Fruit fly (Drosophila melanogaster): ENCODE results near the gene CG31436.

Gene CG31436

DNA sequence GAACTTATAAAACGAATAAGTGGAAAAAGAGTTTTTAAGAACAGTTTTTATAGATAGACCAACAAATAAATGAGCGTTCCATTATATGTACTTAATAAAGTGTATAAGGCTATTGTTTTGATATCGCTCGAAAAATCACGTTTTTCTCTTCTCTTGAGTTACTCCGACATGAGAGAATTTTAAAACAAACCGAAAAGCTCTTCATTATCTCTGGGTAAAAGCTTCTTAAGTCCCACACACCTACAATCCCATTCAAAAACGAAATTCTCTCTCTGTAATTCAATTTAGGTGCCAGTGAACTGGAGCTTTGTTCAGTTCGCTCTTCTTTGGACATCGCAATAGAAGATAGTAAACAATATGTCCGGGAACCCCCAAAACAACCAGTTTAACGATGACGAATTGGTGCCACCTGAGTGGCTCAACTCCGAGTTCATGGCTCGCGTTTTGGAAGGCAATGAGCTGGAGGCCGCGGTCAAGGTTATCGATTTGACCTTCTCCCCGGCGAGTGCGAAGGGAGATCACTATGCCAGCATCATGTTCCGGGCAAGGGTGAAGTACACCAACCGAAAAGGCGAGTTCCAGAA, at the start of gene CG31436:
Gene CG31436, plus strand, starts transcription at position 281 of the 584 bp plus-strand sequence.
- TF ChIP-seq CG17801 (GFP tag; optimal IDR thresholded peaks at IDR 0.05; ENCODE audit: partially characterized antibody), result peak; percentile 3

dm6 chr3R:25258628-25259240, 45.2 kb upstream of the CG31436 start, which contains the start of gene CG11857:
CG11857 (plus strand) TSS chr3R:25258898.
- TF ChIP-seq CG17801 (GFP tag; optimal IDR thresholded peaks at IDR 0.05; ENCODE audit: partially characterized antibody), result peak; percentile 97

DNA sequence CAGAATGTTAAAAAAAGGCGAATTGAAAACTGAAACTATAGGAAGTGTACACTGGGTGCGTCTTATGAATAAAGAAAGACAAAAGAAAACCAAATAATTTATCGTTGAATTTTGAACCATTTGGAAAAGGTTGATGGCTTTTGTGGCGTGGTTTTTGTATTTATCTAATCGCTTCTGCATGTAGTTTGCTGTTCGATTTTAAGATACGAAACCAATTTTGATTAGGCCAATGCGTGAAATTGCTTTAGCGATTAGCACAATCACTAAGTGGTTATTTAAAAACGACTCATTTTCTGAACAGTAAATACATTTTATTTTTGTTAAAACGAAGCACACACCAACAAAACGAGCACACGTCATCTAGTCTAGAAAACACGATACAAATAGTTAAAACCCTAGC, 43.3 kb upstream of the CG31436 start:
- no peak for TF ChIP-seq CG17801 (GFP tag; optimal IDR thresholded peaks at IDR 0.05; ENCODE audit: partially characterized antibody)

DNA sequence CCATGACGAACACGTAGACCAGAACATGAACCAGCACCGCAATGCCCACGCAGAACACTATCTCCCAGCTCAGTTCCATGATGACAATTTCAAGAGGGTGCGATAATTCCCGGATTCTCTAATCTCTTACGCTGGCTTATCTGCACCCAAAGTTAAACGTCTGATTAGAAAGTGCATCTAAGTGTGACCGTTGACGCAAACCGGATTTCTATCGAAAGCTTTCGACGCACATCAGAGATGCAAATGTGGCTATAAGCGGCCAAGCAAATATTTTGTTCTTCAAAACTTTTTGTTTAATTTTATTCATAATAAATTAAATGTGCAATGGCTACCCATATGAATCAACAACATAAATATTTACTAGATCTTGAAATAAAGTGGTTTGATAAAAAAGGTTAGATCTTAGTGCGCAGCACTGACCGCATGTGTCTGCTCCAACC, 41.6 kb upstream of the CG31436 start, which contains the start of the genes Kdsr and CG11858:
Gene Kdsr, minus strand, starts transcription at position 177 of the 440 bp plus-strand sequence.
Gene CG11858, plus strand, starts transcription at position 420 of the 440 bp plus-strand sequence.
- peak; percentile 83 for TF ChIP-seq CG17801 (GFP tag; optimal IDR thresholded peaks at IDR 0.05; ENCODE audit: partially characterized antibody)

DNA sequence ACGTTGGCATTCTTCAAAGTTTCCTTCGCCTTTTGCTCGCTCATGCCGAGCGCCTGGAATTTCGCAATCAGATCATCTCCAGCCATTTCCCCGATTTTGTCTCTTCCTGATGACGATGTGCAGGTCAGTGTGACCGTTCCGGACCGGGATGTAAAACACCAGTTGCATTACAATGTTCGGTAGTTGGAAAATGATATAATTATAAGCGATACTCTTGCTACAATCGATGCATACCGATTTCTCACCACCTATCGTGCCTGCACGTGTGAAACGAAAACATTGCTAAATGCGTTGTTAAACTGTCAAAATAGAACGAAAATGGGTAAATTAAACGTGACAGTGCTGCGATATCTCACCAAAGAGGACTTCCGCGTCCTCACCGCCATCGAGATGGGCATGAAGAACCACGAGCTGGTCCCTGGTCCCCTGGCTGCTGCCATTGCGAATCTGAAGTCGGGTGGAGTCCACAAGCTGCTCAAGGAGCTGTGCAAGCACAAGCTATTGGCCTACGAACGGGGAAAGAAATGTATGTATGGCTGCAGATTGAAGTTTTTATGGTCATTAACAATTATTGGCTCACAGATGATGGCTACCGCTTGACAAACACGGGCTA, 38.2 kb upstream of the CG31436 start, which contains the start of the genes GlnRS and RIOK2:
Gene GlnRS, minus strand, starts transcription at position 133 of the 613 bp plus-strand sequence.
Gene RIOK2, plus strand, starts transcription at position 256 of the 613 bp plus-strand sequence.
- peak; percentile 65 for TF ChIP-seq CG17801 (GFP tag; optimal IDR thresholded peaks at IDR 0.05; ENCODE audit: partially characterized antibody)

dm6 chr3R:25266751-25267150, 37.2 kb upstream of the CG31436 start:
- TF ChIP-seq CG17801 (GFP tag; optimal IDR thresholded peaks at IDR 0.05; ENCODE audit: partially characterized antibody), result no peak

DNA sequence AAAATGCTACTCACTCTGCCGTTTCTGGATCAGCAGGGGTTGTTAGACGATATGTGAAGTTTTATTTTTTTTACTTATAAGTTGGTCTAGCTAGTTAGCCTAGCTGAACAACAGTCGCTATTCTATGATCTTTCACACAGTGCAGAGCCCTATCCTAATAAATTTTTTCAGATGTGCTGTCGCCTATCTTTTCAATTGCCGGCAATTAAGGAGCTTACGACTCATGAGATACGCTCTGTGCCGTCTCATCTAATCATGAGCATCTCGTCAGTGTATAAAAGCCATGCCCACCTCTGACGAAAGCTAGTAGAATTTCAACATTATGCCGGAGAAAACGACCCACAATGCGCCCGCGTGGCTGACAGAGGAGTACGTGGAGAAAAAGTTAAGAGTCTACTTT, 34.0 kb upstream of the CG31436 start, which contains the start of the genes CG11889 and CG11891:
Gene CG11889, plus strand, starts transcription at position 301 of the 400 bp plus-strand sequence.
Gene CG11891, plus strand, starts transcription at position 301 of the 400 bp plus-strand sequence.
- no peak for TF ChIP-seq CG17801 (GFP tag; optimal IDR thresholded peaks at IDR 0.05; ENCODE audit: partially characterized antibody)

DNA sequence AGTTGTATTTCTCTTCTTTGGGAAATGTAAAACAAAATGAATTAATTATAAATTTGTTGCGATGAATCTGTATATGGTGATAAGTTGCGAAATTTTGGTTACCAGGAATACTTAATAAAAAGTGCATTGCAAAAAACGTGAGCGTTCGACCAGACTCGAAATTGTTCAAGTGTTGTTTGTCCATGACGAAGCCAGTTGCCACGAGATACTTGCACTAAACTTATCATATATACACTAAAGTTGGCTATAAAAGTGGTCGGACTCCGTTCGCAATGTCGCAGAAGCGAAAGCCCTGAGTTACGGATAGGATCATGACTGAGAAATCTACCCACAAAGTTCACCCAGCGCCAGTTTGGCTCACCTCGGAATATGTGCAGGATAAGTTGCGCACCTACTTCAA, 30.4 kb upstream of the CG31436 start, which contains the start of gene CG11878:
Gene CG11878, plus strand, starts transcription at position 301 of the 400 bp plus-strand sequence.
- TF ChIP-seq CG17801 (GFP tag; optimal IDR thresholded peaks at IDR 0.05; ENCODE audit: partially characterized antibody), result no peak

- peak; percentile 77 for TF ChIP-seq CG17801 (GFP tag; optimal IDR thresholded peaks at IDR 0.05; ENCODE audit: partially characterized antibody)
Observed at dm6 chr3R:25275276-25275675, 28.7 kb upstream of the CG31436 start.

DNA sequence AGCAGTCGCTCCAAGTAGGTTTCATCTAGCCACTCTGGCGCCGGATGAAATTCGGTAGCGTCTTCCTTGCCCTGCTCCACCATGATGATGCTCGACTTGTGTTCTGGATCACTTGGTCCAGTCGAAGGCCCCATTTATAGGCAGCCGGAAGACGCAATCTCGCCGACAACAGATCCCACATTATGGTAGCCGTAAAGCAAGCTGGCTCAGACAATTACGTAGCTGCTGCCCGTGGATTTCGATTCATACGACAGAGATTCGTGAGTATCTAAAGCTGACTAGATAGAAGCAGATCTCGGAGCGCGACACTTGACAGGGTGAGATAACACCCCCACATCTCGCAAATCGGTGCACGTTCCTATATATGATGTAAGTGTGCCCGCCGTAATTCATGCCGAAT, 26.8 kb upstream of the CG31436 start, which contains the start of gene CG10513:
Gene CG10513, minus strand, starts transcription at position 101 of the 400 bp plus-strand sequence.
- no peak for TF ChIP-seq CG17801 (GFP tag; optimal IDR thresholded peaks at IDR 0.05; ENCODE audit: partially characterized antibody)

DNA sequence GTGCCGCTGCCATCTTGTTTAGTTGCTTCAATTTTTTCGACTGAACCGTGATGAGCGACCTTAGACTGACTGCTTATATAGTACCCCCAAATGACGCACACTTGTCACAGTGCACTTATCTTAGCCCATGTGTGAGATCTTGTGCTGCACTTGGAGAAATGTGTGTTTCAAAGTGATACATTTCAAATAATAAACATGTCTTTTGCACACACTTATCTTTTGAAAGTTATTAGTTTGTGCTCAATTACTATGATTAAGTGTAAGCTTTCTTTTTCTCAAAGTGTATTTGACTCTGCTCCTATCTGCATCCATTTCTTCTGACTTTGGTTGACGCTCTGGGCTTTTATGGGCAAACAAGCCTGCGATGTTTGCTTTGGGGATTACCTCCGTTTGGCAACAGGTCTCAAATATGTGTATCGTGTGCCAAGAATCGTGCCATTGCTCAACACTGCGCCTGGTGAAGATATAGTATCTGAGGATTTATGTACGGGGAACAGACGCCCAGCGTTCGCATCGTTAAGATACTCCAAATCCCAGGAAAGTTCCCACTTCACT, 24.1 kb upstream of the CG31436 start, which contains the start of gene CG10514:
Gene CG10514, minus strand, starts transcription at position 51 of the 555 bp plus-strand sequence.
- no peak for TF ChIP-seq CG17801 (GFP tag; optimal IDR thresholded peaks at IDR 0.05; ENCODE audit: partially characterized antibody)

- peak; percentile 29 for TF ChIP-seq CG17801 (GFP tag; optimal IDR thresholded peaks at IDR 0.05; ENCODE audit: partially characterized antibody)
Observed at dm6 chr3R:25281165-25281564, 22.8 kb upstream of the CG31436 start, which contains the start of gene CG11892. CG11892 (plus strand) TSS chr3R:25281548.

DNA sequence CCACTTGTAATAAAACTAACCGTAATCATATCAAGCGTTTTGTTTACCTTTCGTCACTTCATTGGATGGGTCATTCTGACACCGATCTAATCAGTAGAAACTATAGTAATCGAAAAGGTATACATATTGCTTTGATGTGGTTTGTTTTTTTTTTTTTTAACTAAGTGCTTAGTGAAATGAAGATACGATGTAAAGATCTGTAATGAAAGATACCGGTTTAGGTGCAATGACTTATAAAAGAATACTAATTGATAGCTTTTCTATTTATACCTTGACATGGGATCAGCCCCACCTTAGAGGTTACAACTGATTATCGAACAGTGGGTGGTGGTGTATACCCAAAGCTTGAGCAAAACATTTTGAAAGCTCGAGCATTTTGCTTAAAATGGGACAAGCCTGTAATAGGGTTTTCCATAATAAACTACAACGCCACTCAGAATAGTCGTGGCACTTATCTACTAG, 20.7 kb upstream of the CG31436 start, which contains the start of gene CG31300:
Gene CG31300, plus strand, starts transcription at position 412 of the 462 bp plus-strand sequence.
- TF ChIP-seq CG17801 (GFP tag; optimal IDR thresholded peaks at IDR 0.05; ENCODE audit: partially characterized antibody), result no peak

dm6 chr3R:25285173-25285572, 18.8 kb upstream of the CG31436 start, which contains the start of gene CG31104:
CG31104 (plus strand) TSS chr3R:25285473.
- no peak for TF ChIP-seq CG17801 (GFP tag; optimal IDR thresholded peaks at IDR 0.05; ENCODE audit: partially characterized antibody)
